Worm (Caenorhabditis elegans) whole organism, L1 larva: ENCODE results near the gene efl-3.

Experiments used
- C34B4.2 ChIP-seq: sonication (generic microtip); optimal IDR thresholded peaks from 2 replicates; lab custom pipeline; 2017; ENCODE audit warnings: mild to moderate bottlenecking, missing genetic modification characterization, missing compliant biosample characterization
- F16B12.6 ChIP-seq: fragments of 150-350 bp; optimal IDR thresholded peaks from 2 replicates; lab custom pipeline; 2014; ENCODE audit warnings: missing biosample characterization, missing genetic modification characterization
- aha-1 ChIP-seq: fragments of 150-350 bp; optimal IDR thresholded peaks from 2 replicates; lab custom pipeline; 2014; ENCODE audit warnings: missing biosample characterization, missing genetic modification characterization
- alr-1 ChIP-seq: fragments of 200-800 bp; sonication (Bioruptor generic); optimal IDR thresholded peaks from 2 replicates; lab custom pipeline; 2018; ENCODE audit warnings: borderline replicate concordance, mild to moderate bottlenecking, missing genetic modification characterization, missing compliant biosample characterization
- blmp-1 ChIP-seq: fragments of 150-350 bp; optimal IDR thresholded peaks from 2 replicates; lab custom pipeline; 2014; ENCODE audit warnings: missing biosample characterization, missing genetic modification characterization
- dsc-1 ChIP-seq: sonication (generic microtip); optimal IDR thresholded peaks from 2 replicates; lab custom pipeline; 2016; ENCODE audit warnings: mild to moderate bottlenecking, missing genetic modification characterization, missing compliant biosample characterization
- efl-1 ChIP-seq, 4 experiments: fragments of 150-350 bp; optimal IDR thresholded peaks in 3 of 4; peaks in 1 of 4; 1 replicate in 1 of 4; 2 replicates in 3 of 4; lab custom pipeline; 2014; ENCODE audit warnings: missing biosample characterization in 2 of 4, missing genetic modification characterization in 2 of 4, missing genetic modification reagents in 2 of 4
- efl-3 ChIP-seq: fragments of 200-800 bp; sonication (Bioruptor generic); optimal IDR thresholded peaks from 2 replicates; lab custom pipeline; 2018; ENCODE audit warnings: mild to moderate bottlenecking, missing genetic modification characterization, missing compliant biosample characterization
- elt-2 ChIP-seq: sonication (generic microtip); optimal IDR thresholded peaks from 2 replicates; lab custom pipeline; 2016; ENCODE audit warnings: missing genetic modification characterization, mild to moderate bottlenecking, inconsistent platforms, missing compliant biosample characterization, missing genetic modification reagents
- irx-1 ChIP-seq: sonication (generic microtip); optimal IDR thresholded peaks from 2 replicates; lab custom pipeline; 2016; ENCODE audit warnings: missing genetic modification characterization, missing compliant biosample characterization
- jun-1 ChIP-seq: fragments of 150-350 bp; optimal IDR thresholded peaks from 2 replicates; lab custom pipeline; 2014; ENCODE audit warnings: missing biosample characterization, missing genetic modification reagents, missing genetic modification characterization
- lin-14 ChIP-seq: fragments of 200-800 bp; sonication (Bioruptor generic); optimal IDR thresholded peaks from 2 replicates; lab custom pipeline; 2018; ENCODE audit warnings: mild to moderate bottlenecking, missing genetic modification characterization, moderate library complexity, missing compliant biosample characterization
- lin-35 ChIP-seq, 2 experiments: fragments of 150-350 bp; optimal IDR thresholded peaks; 2 replicates each; lab custom pipeline; 2014; ENCODE audit warnings: missing biosample characterization in 2 of 2, missing genetic modification characterization in 2 of 2, missing genetic modification reagents in 2 of 2
- lin-39 ChIP-seq: fragments of 150-350 bp; optimal IDR thresholded peaks from 2 replicates; lab custom pipeline; 2014; ENCODE audit warnings: missing biosample characterization, missing genetic modification reagents, missing genetic modification characterization
- lsy-2 ChIP-seq, 2 experiments: fragments of 150-350 bp; optimal IDR thresholded peaks; 2 replicates each; lab custom pipeline; 2014; ENCODE audit warnings: missing biosample characterization in 2 of 2, missing genetic modification characterization in 2 of 2
- nhr-12 ChIP-seq: sonication (generic microtip); optimal IDR thresholded peaks from 2 replicates; lab custom pipeline; 2017; ENCODE audit warnings: missing biosample characterization, missing genetic modification characterization
- nhr-84 ChIP-seq: sonication (generic microtip); optimal IDR thresholded peaks from 2 replicates; lab custom pipeline; 2017; ENCODE audit warnings: missing biosample characterization, missing genetic modification characterization
- nhr-85 ChIP-seq: sonication (generic microtip); peaks from one replicate; lab custom pipeline; 2016; ENCODE audit warnings: missing genetic modification characterization, inconsistent platforms, missing compliant biosample characterization
- nhr-90 ChIP-seq: sonication (generic microtip); optimal IDR thresholded peaks from 2 replicates; lab custom pipeline; 2016; ENCODE audit warnings: mild to moderate bottlenecking, missing genetic modification characterization, missing compliant biosample characterization; ENCODE audit not compliant: poor library complexity
- pqm-1 ChIP-seq: sonication (generic microtip); optimal IDR thresholded peaks from 3 replicates; lab custom pipeline; 2017; ENCODE audit warnings: missing biosample characterization, missing genetic modification characterization
- rnt-1 ChIP-seq: sonication (generic microtip); optimal IDR thresholded peaks from 2 replicates; lab custom pipeline; 2016; ENCODE audit warnings: mild to moderate bottlenecking, missing genetic modification characterization, moderate library complexity, missing compliant biosample characterization
- snu-23 ChIP-seq: sonication (generic microtip); optimal IDR thresholded peaks from 2 replicates; lab custom pipeline; 2016; ENCODE audit warnings: missing genetic modification characterization, missing compliant biosample characterization
- tlp-1 ChIP-seq: fragments of 150-350 bp; optimal IDR thresholded peaks from 2 replicates; lab custom pipeline; 2014; ENCODE audit warnings: missing biosample characterization, missing genetic modification characterization
- unc-130 ChIP-seq: fragments of 150-350 bp; optimal IDR thresholded peaks from 2 replicates; lab custom pipeline; 2017; ENCODE audit warnings: missing biosample characterization, missing genetic modification characterization, inconsistent platforms
- ztf-11 ChIP-seq, 2 experiments: sonication (generic microtip); optimal IDR thresholded peaks; 2 replicates each; lab custom pipeline; 2016 to 2017; ENCODE audit warnings: missing genetic modification characterization in 2 of 2, missing biosample characterization in 1 of 2, missing compliant biosample characterization in 1 of 2

Gene efl-3

ce11 chrII:8407491-8407890 lies 5.0 kb upstream of the efl-3 start, which contains the start of gene sra-13:
sra-13 (plus strand) TSS chrII:8407685.
- TF ChIP-seq lsy-2 (tag; optimal IDR thresholded peaks at IDR 0.05; lab: Kevin White, UChicago) (no peak), C34B4.2 (tag; lab: Kevin White, UChicago) (no peak), lin-35 (GFP tag; optimal IDR thresholded peaks at IDR 0.05; lab: Kevin White, UChicago) (no peak), aha-1 (tag; lab: Kevin White, UChicago) (no peak)

- no peak for TF ChIP-seq snu-23 (GFP tag; lab: Kevin White, UChicago)
- peak; percentile 82 for TF ChIP-seq nhr-85 (tag; lab: Kevin White, UChicago)
- TF ChIP-seq efl-3 (GFP tag; lab: Kevin White, UChicago), result peak; percentile 50
- TF ChIP-seq blmp-1, result peak; percentile 17
- TF ChIP-seq lin-39 (tag; lab: Kevin White, UChicago), result peak; percentile 60
- no peak for TF ChIP-seq F16B12.6
- TF ChIP-seq ztf-11 (tag; optimal IDR thresholded peaks at IDR 0.05; lab: Kevin White, UChicago), result peak in 1 of 2 experiments; percentile 28
- TF ChIP-seq lin-14 (GFP tag; lab: Kevin White, UChicago), result peak; percentile 45
- TF ChIP-seq, all 84 proteins: peak for 6
These were observed 2.9 kb upstream of the efl-3 start for ce11 chrII:8409538-8409937.

DNA sequence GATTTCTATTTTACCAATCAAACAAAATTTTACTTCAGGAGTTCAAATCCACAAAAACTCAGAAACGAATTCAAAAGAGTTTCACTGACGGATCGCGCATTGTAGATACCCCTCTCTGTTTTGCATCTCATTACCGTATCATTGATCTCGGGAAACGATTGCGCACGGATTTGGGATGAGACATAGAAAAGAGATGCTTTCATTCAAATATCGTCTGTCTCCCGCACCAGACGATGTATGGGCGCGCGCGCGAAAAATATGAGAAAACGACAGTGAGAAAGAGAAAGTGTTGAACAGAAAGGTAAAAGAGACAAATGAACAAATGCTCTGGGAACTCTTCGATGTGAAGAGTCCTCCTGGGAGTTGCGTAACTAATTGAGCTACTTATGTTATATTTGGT lies 1.5 kb upstream of the efl-3 start:
- TF ChIP-seq nhr-12 (tag; lab: Kevin White, UChicago) (no peak), blmp-1 (peak; percentile 92)

- peak; percentile 29 for TF ChIP-seq elt-2 (tag; lab: Kevin White, UChicago)
- no peak for TF ChIP-seq irx-1
These were observed 464 bp downstream of the efl-3 start for ce11 chrII:8412935-8413334.

ce11 chrII:8415035-8415434 lies 2.6 kb downstream of the efl-3 start:
- peak; percentile 0 for TF ChIP-seq rnt-1 (tag; lab: Kevin White, UChicago)
- no peak for TF ChIP-seq nhr-12 (tag; lab: Kevin White, UChicago)

DNA sequence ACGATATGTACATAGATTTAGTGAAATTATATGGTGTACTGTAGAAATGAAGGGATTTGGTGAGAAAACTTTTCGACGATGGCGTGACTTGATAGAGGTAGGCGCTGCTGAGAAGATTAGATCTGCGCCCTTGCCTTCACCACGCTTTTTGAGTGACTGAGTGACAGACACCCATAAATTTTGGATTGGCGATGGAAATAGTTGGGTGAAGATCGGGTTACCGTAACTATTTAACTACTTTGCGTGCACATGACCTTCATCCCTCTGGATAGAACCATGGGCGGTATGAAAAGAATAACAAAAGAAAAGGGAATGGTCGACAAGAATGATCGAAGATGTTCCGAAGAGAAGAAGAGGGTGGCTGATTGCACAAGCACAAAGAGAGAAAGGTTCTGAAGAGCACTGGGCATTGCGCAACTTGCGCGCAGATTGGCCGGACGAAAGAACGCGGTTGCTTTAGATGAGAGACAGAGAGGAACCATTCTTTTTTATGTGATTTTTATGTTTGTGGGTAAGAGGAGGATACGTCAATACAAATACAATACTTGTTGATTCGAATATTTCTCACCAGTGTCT lies 3.1 kb downstream of the efl-3 start:
- peak; percentile 79 for TF ChIP-seq nhr-85 (tag; lab: Kevin White, UChicago)
- no peak for TF ChIP-seq nhr-90
- peak; percentile 17 for TF ChIP-seq lin-14 (GFP tag; lab: Kevin White, UChicago)
- TF ChIP-seq alr-1 (tag; lab: Kevin White, UChicago), result no peak
- no peak for TF ChIP-seq C34B4.2 (tag; lab: Kevin White, UChicago)
- TF ChIP-seq nhr-84 (tag; lab: Kevin White, UChicago), result no peak
- peak; percentile 84 for TF ChIP-seq efl-3 (GFP tag; lab: Kevin White, UChicago)

ce11 chrII:8417059-8417668 lies 4.7 kb downstream of the efl-3 start, which contains the start of gene fdgt-2:
fdgt-2 (plus strand) TSS chrII:8417618.
- TF ChIP-seq pqm-1 (tag; lab: Kevin White, UChicago), result no peak
- TF ChIP-seq unc-130, result no peak
- TF ChIP-seq nhr-85 (tag; lab: Kevin White, UChicago), result peak; percentile 65
- peak; percentile 8 for TF ChIP-seq elt-2 (tag; lab: Kevin White, UChicago)
- peak; percentile 18 for TF ChIP-seq blmp-1
- no peak for TF ChIP-seq efl-1 (optimal IDR thresholded peaks at IDR 0.05; lab: Kevin White, UChicago)
- peak in 1 of 2 experiments; percentile 6 for TF ChIP-seq efl-1 (GFP tag; optimal IDR thresholded peaks at IDR 0.05 in 1 of 2; lab: Kevin White, UChicago)
- TF ChIP-seq jun-1 (tag; lab: Kevin White, UChicago), result no peak

- peak in 1 of 2 experiments; percentile 41 for TF ChIP-seq lsy-2 (tag; optimal IDR thresholded peaks at IDR 0.05; lab: Kevin White, UChicago)
- peak; percentile 82 for TF ChIP-seq tlp-1
- TF ChIP-seq dsc-1, result no peak
These were observed 6.5 kb downstream of the efl-3 start for ce11 chrII:8419015-8419414.
